Worm (Caenorhabditis elegans): ENCODE data around the gene F39H12.1.

DNA sequence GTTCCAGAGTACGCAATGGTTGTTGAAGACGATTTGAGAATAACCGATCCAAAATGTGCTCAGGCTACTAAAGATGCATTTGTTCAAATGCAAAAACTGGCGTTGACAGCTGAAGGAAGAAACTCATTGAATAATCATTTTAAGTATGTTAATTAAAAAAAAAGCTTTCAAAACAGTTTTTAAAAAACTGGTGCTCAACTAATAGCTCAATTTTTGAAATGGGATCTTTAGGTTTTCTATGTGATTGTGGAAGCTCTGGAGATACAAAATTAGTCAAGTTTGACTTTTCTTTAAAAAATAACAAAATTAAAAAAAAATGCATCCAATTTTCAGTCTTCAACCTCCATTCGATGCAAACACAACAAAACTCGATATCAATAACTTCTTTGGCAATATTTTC, 39.1 kb downstream of the F39H12.1 start:
- TF ChIP-seq elt-1 (tag; optimal IDR thresholded peaks at IDR 0.05; ENCODE audit: borderline replicate concordance, insufficient read depth) (no peak), nhr-28 (tag; optimal IDR thresholded peaks at IDR 0.05) (no peak), lsy-2 (tag; optimal IDR thresholded peaks at IDR 0.05) (no peak), drap-1 (GFP tag; optimal IDR thresholded peaks at IDR 0.05) (no peak), nhr-12 (tag; optimal IDR thresholded peaks at IDR 0.05) (no peak), mep-1 (tag; optimal IDR thresholded peaks at IDR 0.05) (no peak)
